Fruit fly (Drosophila melanogaster) whole organism, prepupa: ENCODE measurements around the gene Unc-76.
A peak's percentile ranks its signal among the peaks of the same experiment; 100 is the strongest.

ENCODE experiments used
- Blimp-1 ChIP-seq: fragments of 200-800 bp; sonication (Bioruptor generic); optimal IDR thresholded peaks from 3 replicates; lab custom pipeline; 2017; ENCODE audit warnings: missing biosample characterization, missing genetic modification characterization, mild to moderate bottlenecking, moderate library complexity, missing genetic modification reagents
- CG11294 ChIP-seq: fragments of 200-800 bp; sonication (Bioruptor generic); IDR thresholded peaks from 2 replicates; pipeline ENCODE4 v1.3.6; 2022; ENCODE audit warnings: missing biosample characterization, missing genetic modification characterization
- CG11762 ChIP-seq: fragments of 200-800 bp; sonication (Bioruptor generic); optimal IDR thresholded peaks from 3 replicates; lab custom pipeline; 2016; ENCODE audit warnings: missing biosample characterization, missing genetic modification characterization; ENCODE audit not compliant: insufficient read depth
- CG1621 ChIP-seq: fragments of 200-800 bp; sonication (Bioruptor generic); optimal IDR thresholded peaks from 3 replicates; lab custom pipeline; 2018; ENCODE audit warnings: missing biosample characterization, mild to moderate bottlenecking, missing genetic modification characterization
- CG3032 ChIP-seq: fragments of 200-800 bp; optimal IDR thresholded peaks from 2 replicates; lab custom pipeline; 2019; ENCODE audit warnings: missing biosample characterization, mild to moderate bottlenecking, missing genetic modification characterization, moderate library complexity
- CG31627 ChIP-seq: fragments of 200-800 bp; sonication (Bioruptor generic); optimal IDR thresholded peaks from 3 replicates; lab custom pipeline; 2016; ENCODE audit warnings: missing biosample characterization, missing genetic modification characterization
- CG32006 ChIP-seq: fragments of 200-800 bp; sonication (Bioruptor generic); optimal IDR thresholded peaks from 3 replicates; lab custom pipeline; 2017; ENCODE audit warnings: missing biosample characterization, mild to moderate bottlenecking, missing genetic modification characterization
- CG34406 ChIP-seq: fragments of 200-800 bp; sonication (Bioruptor generic); optimal IDR thresholded peaks from 3 replicates; lab custom pipeline; 2016; ENCODE audit warnings: missing biosample characterization, missing genetic modification characterization
- CG6808 ChIP-seq: fragments of 200-800 bp; sonication (Bioruptor generic); optimal IDR thresholded peaks from 3 replicates; lab custom pipeline; 2017; ENCODE audit warnings: missing biosample characterization, missing genetic modification characterization, mild to moderate bottlenecking, moderate library complexity, missing genetic modification reagents
- CG6854 ChIP-seq: fragments of 200-800 bp; sonication (Bioruptor generic); optimal IDR thresholded peaks from 2 replicates; lab custom pipeline; 2017; ENCODE audit warnings: missing biosample characterization, mild to moderate bottlenecking, missing genetic modification characterization
- CG7368 ChIP-seq: fragments of 200-800 bp; sonication (Bioruptor generic); optimal IDR thresholded peaks from 3 replicates; lab custom pipeline; 2016; ENCODE audit warnings: missing biosample characterization, missing genetic modification characterization
- CG9139 ChIP-seq: fragments of 200-800 bp; sonication (Bioruptor generic); optimal IDR thresholded peaks from 3 replicates; lab custom pipeline; 2017; ENCODE audit warnings: missing biosample characterization, mild to moderate bottlenecking, missing genetic modification characterization
- Eip75B ChIP-seq: fragments of 200-800 bp; sonication (Bioruptor generic); optimal IDR thresholded peaks from 3 replicates; lab custom pipeline; 2016; ENCODE audit warnings: missing biosample characterization, missing genetic modification characterization
- Eip78C ChIP-seq: fragments of 200-800 bp; sonication (Bioruptor generic); peaks from one replicate; lab custom pipeline; 2016; ENCODE audit warnings: missing biosample characterization, missing genetic modification characterization
- Eip93F ChIP-seq: fragments of 200-800 bp; sonication (Bioruptor generic); optimal IDR thresholded peaks from 2 replicates; lab custom pipeline; 2016; ENCODE audit warnings: missing biosample characterization, mild to moderate bottlenecking, missing genetic modification characterization
- Ets21C ChIP-seq: fragments of 200-800 bp; sonication (Bioruptor generic); optimal IDR thresholded peaks from 3 replicates; lab custom pipeline; 2016; ENCODE audit warnings: missing biosample characterization, missing genetic modification characterization
- Ets96B ChIP-seq: fragments of 200-800 bp; optimal IDR thresholded peaks from 2 replicates; lab custom pipeline; 2019; ENCODE audit warnings: missing biosample characterization, mild to moderate bottlenecking, missing genetic modification characterization, moderate library complexity
- Gug ChIP-seq: fragments of 200-800 bp; sonication (Bioruptor generic); IDR thresholded peaks from 2 replicates; pipeline ENCODE4 v1.3.6; 2022; ENCODE audit warnings: missing biosample characterization, missing genetic modification characterization
- Hr38 ChIP-seq: sonication (Bioruptor generic); optimal IDR thresholded peaks from 2 replicates; lab custom pipeline; 2016; ENCODE audit warnings: missing biosample characterization, missing genetic modification characterization
- Lpt ChIP-seq: fragments of 200-800 bp; sonication (Bioruptor generic); optimal IDR thresholded peaks from 3 replicates; lab custom pipeline; 2016; ENCODE audit warnings: missing biosample characterization, missing genetic modification characterization
- OdsH ChIP-seq: fragments of 200-800 bp; sonication (Bioruptor generic); optimal IDR thresholded peaks from 3 replicates; lab custom pipeline; 2016; ENCODE audit warnings: missing biosample characterization, missing genetic modification characterization
- Smox ChIP-seq: fragments of 200-800 bp; sonication (Bioruptor generic); optimal IDR thresholded peaks from 3 replicates; lab custom pipeline; 2016; ENCODE audit warnings: missing biosample characterization, missing genetic modification characterization
- Sox14 ChIP-seq: fragments of 200-800 bp; sonication (Bioruptor generic); optimal IDR thresholded peaks from 3 replicates; lab custom pipeline; 2016; ENCODE audit warnings: missing biosample characterization, missing genetic modification characterization
- achi ChIP-seq: fragments of 200-800 bp; sonication (Bioruptor generic); optimal IDR thresholded peaks from 3 replicates; lab custom pipeline; 2016; ENCODE audit warnings: missing biosample characterization, missing genetic modification characterization
- acj6 ChIP-seq: fragments of 200-800 bp; sonication (Bioruptor generic); optimal IDR thresholded peaks from 3 replicates; lab custom pipeline; 2016; ENCODE audit warnings: missing biosample characterization, missing genetic modification characterization
- cyc ChIP-seq: fragments of 200-800 bp; sonication (Bioruptor generic); optimal IDR thresholded peaks from 3 replicates; lab custom pipeline; 2016; ENCODE audit warnings: missing biosample characterization, missing genetic modification characterization
- dac ChIP-seq: fragments of 200-800 bp; sonication (Bioruptor generic); optimal IDR thresholded peaks from 2 replicates; lab custom pipeline; 2017; ENCODE audit warnings: missing biosample characterization, mild to moderate bottlenecking, missing genetic modification characterization
- dsx ChIP-seq: fragments of 200-800 bp; optimal IDR thresholded peaks from 3 replicates; lab custom pipeline; 2019; ENCODE audit warnings: missing biosample characterization, mild to moderate bottlenecking, missing genetic modification characterization, moderate library complexity; ENCODE audit not compliant: poor library complexity, severe bottlenecking
- eg ChIP-seq: fragments of 200-800 bp; sonication (Bioruptor generic); IDR thresholded peaks from 3 replicates; pipeline ENCODE4 v1.3.6; 2022; ENCODE audit warnings: missing biosample characterization, missing genetic modification characterization
- esn ChIP-seq: fragments of 200-800 bp; sonication (Bioruptor generic); optimal IDR thresholded peaks from 2 replicates; lab custom pipeline; 2016; ENCODE audit warnings: missing biosample characterization, mild to moderate bottlenecking, missing genetic modification characterization, moderate library complexity
- fd59A ChIP-seq: fragments of 200-800 bp; sonication (Bioruptor generic); optimal IDR thresholded peaks from 2 replicates; lab custom pipeline; 2017; ENCODE audit warnings: missing biosample characterization, mild to moderate bottlenecking, missing genetic modification characterization, missing genetic modification reagents
- fd85E ChIP-seq: fragments of 200-800 bp; sonication (Bioruptor generic); optimal IDR thresholded peaks from 3 replicates; lab custom pipeline; 2016; ENCODE audit warnings: missing biosample characterization, missing genetic modification characterization
- fkh ChIP-seq: fragments of 200-800 bp; sonication (Bioruptor generic); optimal IDR thresholded peaks from 3 replicates; lab custom pipeline; 2017; ENCODE audit warnings: missing biosample characterization, mild to moderate bottlenecking, missing genetic modification characterization, moderate library complexity
- lz ChIP-seq: fragments of 200-800 bp; sonication (Bioruptor generic); optimal IDR thresholded peaks from 3 replicates; lab custom pipeline; 2016; ENCODE audit warnings: missing biosample characterization, missing genetic modification characterization
- spab ChIP-seq: fragments of 200-800 bp; sonication (Bioruptor generic); optimal IDR thresholded peaks from 2 replicates; lab custom pipeline; 2017; ENCODE audit warnings: missing biosample characterization, mild to moderate bottlenecking, missing genetic modification characterization, missing genetic modification reagents
- svp ChIP-seq: fragments of 200-800 bp; sonication (Bioruptor generic); peaks from one replicate; lab custom pipeline; 2016; ENCODE audit warnings: missing biosample characterization, missing genetic modification characterization
- topi ChIP-seq: fragments of 200-800 bp; sonication (Bioruptor generic); optimal IDR thresholded peaks from 3 replicates; lab custom pipeline; 2016; ENCODE audit warnings: missing biosample characterization, missing genetic modification characterization
- vri ChIP-seq: fragments of 200-800 bp; sonication (Bioruptor generic); optimal IDR thresholded peaks from 3 replicates; lab custom pipeline; 2016; ENCODE audit warnings: missing biosample characterization, mild to moderate bottlenecking, missing genetic modification characterization

The Unc-76 gene

dm6 chrX:2071878-2072817 lies 8.3 kb upstream of the Unc-76 start, which contains the start of gene Rtca (continued):
- peak; percentile 89 for TF ChIP-seq lz (GFP tag; lab: Kevin White, UChicago)
- TF ChIP-seq dac (GFP tag; lab: Kevin White, UChicago): peak; percentile 76
- peak; percentile 91 for TF ChIP-seq Sox14 (GFP tag; lab: Kevin White, UChicago)
- peak; percentile 91 for TF ChIP-seq topi (GFP tag; lab: Kevin White, UChicago)
- peak; percentile 90 for TF ChIP-seq CG31627 (GFP tag; lab: Kevin White, UChicago)
- TF ChIP-seq CG32006 (GFP tag; lab: Kevin White, UChicago): peak; percentile 93
- TF ChIP-seq CG3032 (tag; lab: Kevin White, UChicago): peak; percentile 86
- peak; percentile 75 for TF ChIP-seq CG11294 (GFP tag; lab: Robert Waterston, UW)
- TF ChIP-seq OdsH (GFP tag; lab: Kevin White, UChicago): peak; percentile 88
- TF ChIP-seq Eip75B (GFP tag; lab: Kevin White, UChicago): peak; percentile 93
- peak; percentile 89 for TF ChIP-seq cyc (GFP tag; lab: Kevin White, UChicago)
- peak; percentile 80 for TF ChIP-seq CG34406
- peak; percentile 90 for TF ChIP-seq CG7368 (GFP tag; lab: Kevin White, UChicago)
- peak; percentile 87 for TF ChIP-seq CG6854 (GFP tag; lab: Kevin White, UChicago)
- peak; percentile 78 for TF ChIP-seq Gug
- peak; percentile 87 for TF ChIP-seq vri (GFP tag; lab: Kevin White, UChicago)
- peak; percentile 87 for TF ChIP-seq Ets96B (tag; lab: Kevin White, UChicago)
- TF ChIP-seq dsx (GFP tag; lab: Kevin White, UChicago): peak; percentile 77

- TF ChIP-seq CG1621 (tag; lab: Kevin White, UChicago) (peak; percentile 19), CG11762 (no peak), eg (GFP tag; lab: Robert Waterston, UW) (no peak), svp (GFP tag; lab: Kevin White, UChicago) (no peak), Eip93F (GFP tag; lab: Kevin White, UChicago) (no peak), esn (GFP tag; lab: Kevin White, UChicago) (peak; percentile 6), spab (GFP tag; lab: Kevin White, UChicago) (no peak), Hr38 (no peak), Lpt (GFP tag; lab: Kevin White, UChicago) (no peak), CG6854 (GFP tag; lab: Kevin White, UChicago) (no peak), Smox (GFP tag; lab: Kevin White, UChicago) (no peak), CG9139 (no peak), CG11294 (GFP tag; lab: Robert Waterston, UW) (no peak), Ets21C (GFP tag; lab: Kevin White, UChicago) (no peak), fkh (peak; percentile 57), fd59A (GFP tag; lab: Kevin White, UChicago) (no peak), CG6808 (no peak), acj6 (GFP tag; lab: Kevin White, UChicago) (no peak), fd85E (no peak), Blimp-1 (no peak), Eip78C (peak; percentile 41), Sox14 (GFP tag; lab: Kevin White, UChicago) (peak; percentile 14), achi (peak; percentile 32)
These were observed 7.1 kb upstream of the Unc-76 start, which contains the start of gene CG4199 for dm6 chrX:2073325-2073724. TSS of gene CG4199 (minus strand) at chrX:2073483.
